Fruit fly (Drosophila melanogaster): Measurements from ENCODE around the gene CG32388.

DNA sequence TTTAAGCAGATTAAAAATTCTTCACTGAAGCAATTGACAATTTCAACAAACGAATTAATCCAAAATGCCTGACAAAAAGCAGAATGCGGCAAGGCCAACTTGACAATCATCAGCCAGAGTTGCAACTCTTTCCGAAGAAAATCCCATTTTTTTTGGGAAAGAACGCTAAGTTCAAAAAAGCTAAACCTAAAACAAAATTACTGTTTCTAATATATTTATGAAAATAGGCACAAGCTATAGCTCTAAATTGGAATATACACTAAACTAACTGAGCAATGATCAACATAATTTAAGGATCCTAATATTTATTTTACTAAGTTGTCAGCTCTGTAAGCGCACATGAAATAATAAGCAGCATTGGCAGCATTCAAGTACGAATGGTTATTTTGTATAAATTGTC lies 12.0 kb downstream of the CG32388 start, which contains the start of gene CG10063:
- TF ChIP-seq CG34406 (GFP tag; optimal IDR thresholded peaks at IDR 0.05) (no peak), svp (GFP tag) (no peak), Ets96B (tag; optimal IDR thresholded peaks at IDR 0.05) (no peak), CG11762 (GFP tag; optimal IDR thresholded peaks at IDR 0.05; ENCODE audit: insufficient read depth) (no peak), Blimp-1 (GFP tag; optimal IDR thresholded peaks at IDR 0.05) (no peak), lz (GFP tag; optimal IDR thresholded peaks at IDR 0.05) (no peak), pdm3 (GFP tag; optimal IDR thresholded peaks at IDR 0.05) (no peak), CG8319 (GFP tag; optimal IDR thresholded peaks at IDR 0.05) (no peak), fd85E (GFP tag; optimal IDR thresholded peaks at IDR 0.05) (no peak), dac (GFP tag; optimal IDR thresholded peaks at IDR 0.05) (no peak), Eip78C (GFP tag) (no peak), Lpt (GFP tag; optimal IDR thresholded peaks at IDR 0.05) (no peak), vri (GFP tag; optimal IDR thresholded peaks at IDR 0.05) (no peak), acj6 (GFP tag; optimal IDR thresholded peaks at IDR 0.05) (no peak)

All from whole organism, prepupa.